Worm (Caenorhabditis elegans) whole organism, L3 larva: Measurements from ENCODE around the gene nas-22.

Experiments used
- R02D3.7 ChIP-seq: fragments of 150-350 bp; optimal IDR thresholded peaks from 2 replicates; lab custom pipeline; 2014; ENCODE audit warnings: missing biosample characterization, missing genetic modification characterization
- aly-2 ChIP-seq: fragments of 150-350 bp; optimal IDR thresholded peaks from 2 replicates; lab custom pipeline; 2014; ENCODE audit warnings: missing biosample characterization, missing genetic modification characterization
- ama-1 ChIP-seq: fragments of 150-350 bp; optimal IDR thresholded peaks from 2 replicates; lab custom pipeline; 2018
- ceh-16 ChIP-seq: sonication (generic microtip); optimal IDR thresholded peaks from 2 replicates; lab custom pipeline; 2017; ENCODE audit warnings: missing biosample characterization, missing genetic modification characterization
- ceh-28 ChIP-seq: fragments of 150-350 bp; optimal IDR thresholded peaks from 2 replicates; lab custom pipeline; 2014; ENCODE audit warnings: missing biosample characterization, missing genetic modification reagents, missing genetic modification characterization
- ceh-82 ChIP-seq: fragments of 150-350 bp; optimal IDR thresholded peaks from 2 replicates; lab custom pipeline; 2014; ENCODE audit warnings: missing biosample characterization, missing genetic modification characterization
- ceh-9 ChIP-seq: sonication (generic microtip); optimal IDR thresholded peaks from 2 replicates; lab custom pipeline; 2018; ENCODE audit warnings: missing biosample characterization, missing genetic modification characterization
- daf-12 ChIP-seq: fragments of 150-350 bp; optimal IDR thresholded peaks from 2 replicates; lab custom pipeline; 2014; ENCODE audit warnings: missing biosample characterization, missing genetic modification reagents, missing genetic modification characterization
- egl-5 ChIP-seq: fragments of 150-350 bp; optimal IDR thresholded peaks from 2 replicates; lab custom pipeline; 2017; ENCODE audit warnings: missing biosample characterization, missing genetic modification reagents, missing genetic modification characterization, inconsistent platforms
- elt-1 ChIP-seq: fragments of 150-350 bp; optimal IDR thresholded peaks from 2 replicates; lab custom pipeline; 2014; ENCODE audit warnings: missing biosample characterization, missing genetic modification characterization
- elt-2 ChIP-seq: sonication (generic microtip); optimal IDR thresholded peaks from 2 replicates; lab custom pipeline; 2016; ENCODE audit warnings: missing genetic modification reagents, mild to moderate bottlenecking, missing genetic modification characterization, missing compliant biosample characterization
- elt-3 ChIP-seq, 3 experiments: fragments of 150-350 bp in 1 of 3; sonication (generic microtip) in 2 of 3; optimal IDR thresholded peaks; 2 replicates in 2 of 3; 4 replicates in 1 of 3; lab custom pipeline; 2014 to 2017; ENCODE audit warnings: missing biosample characterization in 3 of 3, missing genetic modification characterization in 3 of 3
- eor-1 ChIP-seq, 2 experiments: fragments of 150-350 bp; optimal IDR thresholded peaks; 2 replicates each; lab custom pipeline; 2014 to 2018; ENCODE audit warnings: missing biosample characterization in 2 of 2, missing genetic modification characterization in 2 of 2
- fkh-10 ChIP-seq: sonication (generic microtip); optimal IDR thresholded peaks from 2 replicates; lab custom pipeline; 2017; ENCODE audit warnings: missing biosample characterization, missing genetic modification reagents, missing genetic modification characterization
- fkh-2 ChIP-seq: fragments of 150-350 bp; optimal IDR thresholded peaks from 2 replicates; lab custom pipeline; 2014; ENCODE audit warnings: missing biosample characterization, missing genetic modification reagents, missing genetic modification characterization
- fos-1 ChIP-seq: fragments of 150-350 bp; optimal IDR thresholded peaks from 2 replicates; lab custom pipeline; 2014; ENCODE audit warnings: missing biosample characterization, missing genetic modification characterization
- hmg-11 ChIP-seq: sonication (generic microtip); optimal IDR thresholded peaks from 2 replicates; lab custom pipeline; 2016; ENCODE audit warnings: missing genetic modification characterization, missing compliant biosample characterization
- jun-1 ChIP-seq: fragments of 150-350 bp; optimal IDR thresholded peaks from 2 replicates; lab custom pipeline; 2014; ENCODE audit warnings: missing biosample characterization, missing genetic modification reagents, missing genetic modification characterization
- lin-15B ChIP-seq: fragments of 150-350 bp; optimal IDR thresholded peaks from 2 replicates; lab custom pipeline; 2014; ENCODE audit warnings: missing biosample characterization, missing genetic modification characterization
- lin-39 ChIP-seq: fragments of 150-350 bp; optimal IDR thresholded peaks from 2 replicates; lab custom pipeline; 2018; ENCODE audit warnings: missing biosample characterization, missing genetic modification reagents, missing genetic modification characterization
- lsy-12 ChIP-seq: sonication (generic microtip); optimal IDR thresholded peaks from 2 replicates; lab custom pipeline; 2016; ENCODE audit warnings: mild to moderate bottlenecking, missing genetic modification characterization, missing compliant biosample characterization
- mdl-1 ChIP-seq: fragments of 150-350 bp; optimal IDR thresholded peaks from 2 replicates; lab custom pipeline; 2014; ENCODE audit warnings: missing biosample characterization, missing genetic modification characterization
- mml-1 ChIP-seq: fragments of 150-350 bp; sonication (generic microtip); optimal IDR thresholded peaks from 3 replicates; lab custom pipeline; 2014; ENCODE audit warnings: missing biosample characterization, missing genetic modification characterization
- nfya-1 ChIP-seq: sonication (generic microtip); optimal IDR thresholded peaks from 2 replicates; lab custom pipeline; 2017; ENCODE audit warnings: missing genetic modification characterization, mild to moderate bottlenecking, missing compliant biosample characterization, antibody characterized with exemption, moderate library complexity; ENCODE audit not compliant: insufficient read depth
- nhr-11 ChIP-seq: fragments of 150-350 bp; optimal IDR thresholded peaks from 2 replicates; lab custom pipeline; 2014; ENCODE audit warnings: missing biosample characterization, missing genetic modification characterization
- nhr-12 ChIP-seq: fragments of 150-350 bp; optimal IDR thresholded peaks from 2 replicates; lab custom pipeline; 2014; ENCODE audit warnings: missing biosample characterization, missing genetic modification characterization
- nhr-23 ChIP-seq: fragments of 150-350 bp; optimal IDR thresholded peaks from 2 replicates; lab custom pipeline; 2014; ENCODE audit warnings: missing biosample characterization, missing genetic modification reagents, missing genetic modification characterization
- nhr-237 ChIP-seq: fragments of 150-350 bp; optimal IDR thresholded peaks from 2 replicates; lab custom pipeline; 2014; ENCODE audit warnings: missing biosample characterization, missing genetic modification characterization
- nhr-25 ChIP-seq: sonication (generic microtip); optimal IDR thresholded peaks from 2 replicates; lab custom pipeline; 2017; ENCODE audit warnings: missing biosample characterization, missing genetic modification characterization
- nhr-43 ChIP-seq: sonication (generic microtip); optimal IDR thresholded peaks from 2 replicates; lab custom pipeline; 2016; ENCODE audit warnings: mild to moderate bottlenecking, missing genetic modification characterization, missing compliant biosample characterization; ENCODE audit not compliant: poor library complexity, severe bottlenecking
- nhr-67 ChIP-seq: fragments of 150-350 bp; optimal IDR thresholded peaks from 2 replicates; lab custom pipeline; 2014; ENCODE audit warnings: missing biosample characterization, missing genetic modification characterization
- nhr-76 ChIP-seq: fragments of 150-350 bp; sonication (generic microtip); optimal IDR thresholded peaks from 5 replicates; lab custom pipeline; 2014; ENCODE audit warnings: missing biosample characterization, missing genetic modification characterization
- nhr-77 ChIP-seq: fragments of 150-350 bp; optimal IDR thresholded peaks from 2 replicates; lab custom pipeline; 2014; ENCODE audit warnings: missing biosample characterization, missing genetic modification characterization
- pha-4 ChIP-seq: fragments of 150-350 bp; optimal IDR thresholded peaks from 2 replicates; lab custom pipeline; 2014; ENCODE audit warnings: missing biosample characterization, missing genetic modification reagents, missing genetic modification characterization
- pqm-1 ChIP-seq: fragments of 150-350 bp; optimal IDR thresholded peaks from 2 replicates; lab custom pipeline; 2017; ENCODE audit warnings: missing biosample characterization, missing genetic modification characterization, inconsistent platforms
- sea-2 ChIP-seq: fragments of 150-350 bp; sonication (generic microtip); optimal IDR thresholded peaks from 4 replicates; lab custom pipeline; 2014; ENCODE audit warnings: missing biosample characterization, missing genetic modification reagents, missing genetic modification characterization
- snpc-4 ChIP-seq: fragments of 150-350 bp; optimal IDR thresholded peaks from 2 replicates; lab custom pipeline; 2014; ENCODE audit warnings: missing biosample characterization, missing genetic modification characterization
- tbx-2 ChIP-seq: sonication (generic microtip); optimal IDR thresholded peaks from 2 replicates; lab custom pipeline; 2016; ENCODE audit warnings: mild to moderate bottlenecking, missing genetic modification characterization, missing compliant biosample characterization
- unc-62 ChIP-seq: fragments of 150-350 bp; sonication (generic microtip); optimal IDR thresholded peaks from 4 replicates; lab custom pipeline; 2014; ENCODE audit warnings: missing biosample characterization, missing genetic modification reagents, missing genetic modification characterization
- ztf-4 ChIP-seq: fragments of 150-350 bp; optimal IDR thresholded peaks from 2 replicates; lab custom pipeline; 2014; ENCODE audit warnings: missing biosample characterization, missing genetic modification characterization

The nas-22 gene

DNA sequence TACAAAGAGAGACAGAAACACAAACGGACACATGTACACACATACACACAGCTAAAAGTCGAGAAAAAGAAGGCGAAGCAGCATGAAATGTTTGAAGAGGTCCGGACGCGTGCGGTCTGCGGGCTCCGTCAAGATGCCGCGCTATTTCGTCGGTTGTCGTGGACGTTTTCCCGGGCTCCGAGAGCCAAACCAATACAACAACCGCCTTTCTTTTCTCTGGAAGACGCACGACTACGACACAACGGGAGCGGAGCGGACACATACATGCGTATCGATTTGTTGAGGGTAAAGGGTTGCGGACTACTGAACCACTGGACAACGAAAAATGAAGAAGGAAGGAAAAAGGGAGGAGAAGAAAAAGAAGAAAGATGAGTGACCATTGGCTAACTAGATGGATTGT lies 29.1 kb upstream of the nas-22 start:
- TF ChIP-seq nhr-25 (tag; lab: Kevin White, UChicago) (no peak), mml-1 (tag; lab: Kevin White, UChicago) (no peak), egl-5 (peak; percentile 48), lsy-12 (tag; lab: Kevin White, UChicago) (no peak), ceh-9 (tag; lab: Kevin White, UChicago) (no peak), tbx-2 (tag; lab: Kevin White, UChicago) (no peak), elt-1 (tag; lab: Kevin White, UChicago) (no peak), elt-2 (tag; lab: Kevin White, UChicago) (no peak), ceh-28 (tag; lab: Kevin White, UChicago) (peak; percentile 28), nhr-23 (tag; lab: Kevin White, UChicago) (no peak), R02D3.7 (tag; lab: Kevin White, UChicago) (no peak), ama-1 (lab: Kevin White, UChicago) (no peak), lin-15B (tag; lab: Kevin White, UChicago) (no peak), nhr-43 (tag; lab: Kevin White, UChicago) (no peak), eor-1 (tag; optimal IDR thresholded peaks at IDR 0.05; lab: Kevin White, UChicago) (no peak), jun-1 (tag; lab: Kevin White, UChicago) (no peak), pha-4 (tag; lab: Kevin White, UChicago) (no peak), nhr-67 (tag; lab: Kevin White, UChicago) (no peak), mdl-1 (no peak), ceh-16 (tag; lab: Kevin White, UChicago) (no peak), nhr-76 (tag; lab: Kevin White, UChicago) (no peak), nhr-77 (tag; lab: Kevin White, UChicago) (no peak), nfya-1 (tag; lab: Kevin White, UChicago) (peak; percentile 86), elt-3 (tag; optimal IDR thresholded peaks at IDR 0.05; lab: Kevin White, UChicago) (no peak), nhr-11 (no peak), fkh-2 (tag; lab: Kevin White, UChicago) (no peak), hmg-11 (tag; lab: Kevin White, UChicago) (peak; percentile 30), daf-12 (tag; lab: Kevin White, UChicago) (no peak), sea-2 (GFP tag; lab: Kevin White, UChicago) (no peak), nhr-12 (no peak), nhr-237 (tag; lab: Kevin White, UChicago) (no peak), ztf-4 (no peak), aly-2 (tag; lab: Kevin White, UChicago) (no peak), lin-39 (tag; lab: Kevin White, UChicago) (peak; percentile 73), fkh-10 (GFP tag; lab: Kevin White, UChicago) (no peak), fos-1 (tag; lab: Kevin White, UChicago) (no peak), unc-62 (GFP tag; lab: Kevin White, UChicago) (peak; percentile 52), snpc-4 (tag; lab: Kevin White, UChicago) (peak; percentile 20)
- TF ChIP-seq, all 47 proteins: peak for 7

- TF ChIP-seq ceh-82 (tag; lab: Kevin White, UChicago): no peak
- peak; percentile 23 for TF ChIP-seq nfya-1 (tag; lab: Kevin White, UChicago)
- TF ChIP-seq pqm-1: no peak
- TF ChIP-seq egl-5: peak; percentile 53
- no peak for TF ChIP-seq nhr-25 (tag; lab: Kevin White, UChicago)
- no peak for TF ChIP-seq lin-15B (tag; lab: Kevin White, UChicago)
- TF ChIP-seq nhr-11: no peak
- TF ChIP-seq, all 47 proteins: peak for 2
Measured at ce11 chrV:11446297-11446696, 28.2 kb upstream of the nas-22 start, which contains the start of gene mig-17. TSS of gene mig-17 (plus strand) at chrV:11446685.

- no peak for TF ChIP-seq fkh-2 (tag; lab: Kevin White, UChicago)
Measured at ce11 chrV:11449404-11449803, 25.1 kb upstream of the nas-22 start.
